Worm (Caenorhabditis elegans): ENCODE results near the gene F35B3.7.

Gene F35B3.7

DNA sequence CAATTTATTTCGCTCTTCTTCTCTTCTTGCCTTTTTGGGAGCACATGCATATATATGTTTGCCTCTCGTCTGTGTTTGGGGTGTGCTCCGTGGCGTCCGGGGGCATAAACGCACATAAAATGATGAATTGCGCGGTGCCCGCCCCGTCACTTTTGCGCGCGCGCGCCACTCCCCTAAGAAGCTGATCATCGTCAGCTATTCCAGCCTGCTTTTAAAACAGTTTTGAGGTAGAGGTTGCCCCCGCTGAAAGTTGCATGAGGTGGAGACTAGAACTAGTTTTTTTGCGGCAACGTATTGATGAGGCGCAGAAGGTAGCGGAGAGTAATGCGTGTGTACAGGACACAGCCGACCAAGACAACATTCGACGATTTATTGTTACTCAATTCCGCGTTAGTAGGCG is 43.2 kb downstream of the F35B3.7 start:
- TF ChIP-seq nhr-90 (tag; optimal IDR thresholded peaks at IDR 0.05; ENCODE audit: poor library complexity) (no peak), nhr-85 (tag) (peak; percentile 54)

DNA sequence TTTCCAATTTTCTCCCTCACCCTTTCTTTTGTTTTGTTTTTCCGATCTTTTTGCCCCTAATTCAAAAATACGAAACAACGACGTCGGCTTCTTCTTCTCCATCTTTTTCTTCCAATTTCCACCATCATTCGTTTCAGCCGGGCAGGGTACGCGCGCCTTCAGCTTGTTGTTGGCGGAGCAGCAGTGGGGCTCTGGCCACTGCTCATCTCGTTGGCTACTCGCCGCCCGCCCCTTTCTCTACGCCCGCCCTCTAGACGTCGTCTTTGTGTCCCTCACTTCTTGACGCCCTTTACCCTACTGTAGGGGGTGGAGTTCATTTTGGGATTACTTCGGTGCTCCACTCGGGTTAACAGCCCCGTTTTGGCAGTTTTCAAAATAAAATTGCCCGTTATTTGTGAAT is 43.9 kb downstream of the F35B3.7 start:
- TF ChIP-seq F16B12.6 (tag; optimal IDR thresholded peaks at IDR 0.05) (no peak), lsy-2 (tag; optimal IDR thresholded peaks at IDR 0.05) (peak in 1 of 2 experiments; percentile 6), lin-14 (GFP tag; optimal IDR thresholded peaks at IDR 0.05) (peak; percentile 39)

DNA sequence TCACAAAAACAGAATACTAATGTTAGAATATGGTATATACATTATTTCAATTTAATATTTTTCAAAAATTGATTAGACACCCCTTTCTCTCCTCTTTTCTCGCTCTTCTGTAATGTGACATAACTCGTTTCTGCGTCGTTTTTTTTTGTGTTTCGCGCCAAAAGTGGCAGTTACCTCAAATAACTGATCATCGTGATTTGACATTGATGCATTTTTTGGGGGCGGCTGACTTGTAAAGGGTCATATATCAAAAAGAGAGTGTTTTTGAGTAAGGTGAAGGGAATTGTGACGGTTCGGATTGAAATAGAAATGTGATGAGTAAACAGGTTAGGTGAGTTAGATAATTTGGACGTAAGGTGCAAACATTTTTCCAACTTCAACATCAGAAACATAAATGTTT is 44.9 kb downstream of the F35B3.7 start:
- no peak for TF ChIP-seq ceh-88 (GFP tag; IDR thresholded peaks at IDR 0.05)
- TF ChIP-seq mab-9 (GFP tag; IDR thresholded peaks at IDR 0.05), result no peak
- no peak for TF ChIP-seq fos-1 (tag; optimal IDR thresholded peaks at IDR 0.05)
- TF ChIP-seq nhr-90 (tag; optimal IDR thresholded peaks at IDR 0.05; ENCODE audit: poor library complexity), result peak; percentile 1
- no peak for TF ChIP-seq nhr-76 (tag; optimal IDR thresholded peaks at IDR 0.05)
- peak; percentile 95 for TF ChIP-seq nhr-85 (tag)
- no peak for TF ChIP-seq nhr-28 (tag; optimal IDR thresholded peaks at IDR 0.05)
- TF ChIP-seq unc-86 (tag; optimal IDR thresholded peaks at IDR 0.05), result no peak
- peak in 1 of 6 experiments; percentile 17 for TF ChIP-seq elt-3 (tag; optimal IDR thresholded peaks at IDR 0.05)
- no peak for TF ChIP-seq ces-1 (GFP tag; optimal IDR thresholded peaks at IDR 0.05)
- no peak for TF ChIP-seq nhr-12 (tag; optimal IDR thresholded peaks at IDR 0.05)
- no peak for TF ChIP-seq xbp-1 (tag; optimal IDR thresholded peaks at IDR 0.05)
- no peak for TF ChIP-seq egl-27 (tag; optimal IDR thresholded peaks at IDR 0.05)
- no peak for TF ChIP-seq isw-1 (GFP tag; IDR thresholded peaks at IDR 0.05)
- no peak for TF ChIP-seq fkh-4 (tag; optimal IDR thresholded peaks at IDR 0.05; ENCODE audit: borderline replicate concordance)
- TF ChIP-seq ceh-8 (GFP tag; optimal IDR thresholded peaks at IDR 0.05), result no peak
- peak; percentile 55 for TF ChIP-seq nhr-20 (tag; optimal IDR thresholded peaks at IDR 0.05)
- TF ChIP-seq C04F5.9 (tag; optimal IDR thresholded peaks at IDR 0.05), result no peak
- TF ChIP-seq zip-4 (GFP tag; optimal IDR thresholded peaks at IDR 0.05), result no peak
- TF ChIP-seq skn-1 (tag; optimal IDR thresholded peaks at IDR 0.05), result no peak
- no peak for TF ChIP-seq fkh-8 (tag; optimal IDR thresholded peaks at IDR 0.05)
- TF ChIP-seq snpc-4 (tag; optimal IDR thresholded peaks at IDR 0.05), result no peak
- no peak for TF ChIP-seq jun-1 (tag; optimal IDR thresholded peaks at IDR 0.05)
- no peak for TF ChIP-seq unc-98 (GFP tag; IDR thresholded peaks at IDR 0.05)
- TF ChIP-seq efl-3 (GFP tag; optimal IDR thresholded peaks at IDR 0.05), result no peak
- TF ChIP-seq lsy-2 (tag; optimal IDR thresholded peaks at IDR 0.05), result peak in 1 of 2 experiments; percentile 20
- peak; percentile 30 for TF ChIP-seq blmp-1 (tag; optimal IDR thresholded peaks at IDR 0.05)
- TF ChIP-seq pqm-1 (tag; optimal IDR thresholded peaks at IDR 0.05), result no peak
- peak; percentile 40 for TF ChIP-seq snu-23 (GFP tag; optimal IDR thresholded peaks at IDR 0.05)
- no peak for TF ChIP-seq nhr-84 (tag; optimal IDR thresholded peaks at IDR 0.05)
- TF ChIP-seq nhr-237 (tag; optimal IDR thresholded peaks at IDR 0.05), result no peak
- no peak for TF ChIP-seq lin-13 (GFP tag; optimal IDR thresholded peaks at IDR 0.05)
- no peak for TF ChIP-seq alr-1 (tag; optimal IDR thresholded peaks at IDR 0.05; ENCODE audit: borderline replicate concordance)
- no peak for TF ChIP-seq nhr-11 (tag; optimal IDR thresholded peaks at IDR 0.05)
- TF ChIP-seq pag-3 (tag; optimal IDR thresholded peaks at IDR 0.05; ENCODE audit: borderline replicate concordance, insufficient read depth), result no peak
- TF ChIP-seq lin-35 (GFP tag; optimal IDR thresholded peaks at IDR 0.05), result peak in 1 of 2 experiments; percentile 63
- TF ChIP-seq ama-1 (optimal IDR thresholded peaks at IDR 0.05), result no peak
- TF ChIP-seq lin-14 (GFP tag; optimal IDR thresholded peaks at IDR 0.05), result peak; percentile 73
- TF ChIP-seq Y116A8C.19 (tag; optimal IDR thresholded peaks at IDR 0.05; ENCODE audit: borderline replicate concordance), result no peak
- no peak for TF ChIP-seq ets-5 (GFP tag; IDR thresholded peaks at IDR 0.05)
- TF ChIP-seq ceh-90 (tag; optimal IDR thresholded peaks at IDR 0.05), result no peak
- TF ChIP-seq sptf-1 (tag; optimal IDR thresholded peaks at IDR 0.05), result no peak
- TF ChIP-seq unc-130 (tag; optimal IDR thresholded peaks at IDR 0.05), result no peak
- TF ChIP-seq ztf-4 (tag; optimal IDR thresholded peaks at IDR 0.05), result no peak
- no peak for TF ChIP-seq lin-39 (tag; optimal IDR thresholded peaks at IDR 0.05)
- no peak for TF ChIP-seq irx-1 (tag; optimal IDR thresholded peaks at IDR 0.05)
- TF ChIP-seq F16B12.6 (tag; optimal IDR thresholded peaks at IDR 0.05), result no peak
- TF ChIP-seq fkh-10 (GFP tag; optimal IDR thresholded peaks at IDR 0.05), result no peak
- TF ChIP-seq mdl-1 (tag; optimal IDR thresholded peaks at IDR 0.05), result no peak

Data from whole organism, L1 larva.